Fruit fly (Drosophila melanogaster) whole organism, prepupa: Measurements from ENCODE around the gene CG6028.

Experiments
- Blimp-1 ChIP-seq: fragments of 200-800 bp; sonication (Bioruptor generic); optimal IDR thresholded peaks from 3 replicates; lab custom pipeline; 2017; ENCODE audit warnings: missing biosample characterization, missing genetic modification characterization, mild to moderate bottlenecking, moderate library complexity, missing genetic modification reagents
- CG10631 ChIP-seq: fragments of 200-800 bp; sonication (Bioruptor generic); optimal IDR thresholded peaks from 2 replicates; lab custom pipeline; 2016; ENCODE audit warnings: missing biosample characterization, missing genetic modification characterization
- CG11902 ChIP-seq: fragments of 200-800 bp; sonication (Bioruptor generic); optimal IDR thresholded peaks from 3 replicates; lab custom pipeline; 2016; ENCODE audit warnings: missing biosample characterization, missing genetic modification characterization
- CG3032 ChIP-seq: fragments of 200-800 bp; optimal IDR thresholded peaks from 2 replicates; lab custom pipeline; 2019; ENCODE audit warnings: missing biosample characterization, mild to moderate bottlenecking, missing genetic modification characterization, moderate library complexity
- CG31627 ChIP-seq: fragments of 200-800 bp; sonication (Bioruptor generic); optimal IDR thresholded peaks from 3 replicates; lab custom pipeline; 2016; ENCODE audit warnings: missing biosample characterization, missing genetic modification characterization
- CG34406 ChIP-seq: fragments of 200-800 bp; sonication (Bioruptor generic); optimal IDR thresholded peaks from 3 replicates; lab custom pipeline; 2016; ENCODE audit warnings: missing biosample characterization, missing genetic modification characterization
- CG3919 ChIP-seq: fragments of 200-800 bp; sonication (Bioruptor generic); optimal IDR thresholded peaks from 3 replicates; lab custom pipeline; 2016; ENCODE audit warnings: missing biosample characterization, missing genetic modification characterization
- CG6163 ChIP-seq: fragments of 200-800 bp; sonication (Bioruptor generic); IDR thresholded peaks from 3 replicates; pipeline ENCODE4 v1.3.6; 2022; ENCODE audit warnings: missing biosample characterization, missing genetic modification characterization
- CG6792 ChIP-seq: fragments of 200-800 bp; sonication (Bioruptor generic); optimal IDR thresholded peaks from 3 replicates; lab custom pipeline; 2016; ENCODE audit warnings: missing biosample characterization, missing genetic modification characterization
- CG6808 ChIP-seq: fragments of 200-800 bp; sonication (Bioruptor generic); optimal IDR thresholded peaks from 3 replicates; lab custom pipeline; 2017; ENCODE audit warnings: missing biosample characterization, missing genetic modification characterization, mild to moderate bottlenecking, moderate library complexity, missing genetic modification reagents
- CG6854 ChIP-seq: fragments of 200-800 bp; sonication (Bioruptor generic); optimal IDR thresholded peaks from 2 replicates; lab custom pipeline; 2017; ENCODE audit warnings: missing biosample characterization, mild to moderate bottlenecking, missing genetic modification characterization
- CG7368 ChIP-seq: fragments of 200-800 bp; sonication (Bioruptor generic); optimal IDR thresholded peaks from 3 replicates; lab custom pipeline; 2016; ENCODE audit warnings: missing biosample characterization, missing genetic modification characterization
- CG8632 ChIP-seq: fragments of 200-800 bp; sonication (Bioruptor generic); optimal IDR thresholded peaks from 3 replicates; lab custom pipeline; 2016; ENCODE audit warnings: missing biosample characterization, missing genetic modification characterization
- CG9139 ChIP-seq: fragments of 200-800 bp; sonication (Bioruptor generic); optimal IDR thresholded peaks from 3 replicates; lab custom pipeline; 2017; ENCODE audit warnings: missing biosample characterization, mild to moderate bottlenecking, missing genetic modification characterization
- Eip75B ChIP-seq: fragments of 200-800 bp; sonication (Bioruptor generic); optimal IDR thresholded peaks from 3 replicates; lab custom pipeline; 2016; ENCODE audit warnings: missing biosample characterization, missing genetic modification characterization
- Eip78C ChIP-seq: fragments of 200-800 bp; sonication (Bioruptor generic); peaks from one replicate; lab custom pipeline; 2016; ENCODE audit warnings: missing biosample characterization, missing genetic modification characterization
- Eip93F ChIP-seq: fragments of 200-800 bp; sonication (Bioruptor generic); optimal IDR thresholded peaks from 2 replicates; lab custom pipeline; 2016; ENCODE audit warnings: missing biosample characterization, mild to moderate bottlenecking, missing genetic modification characterization
- Ets21C ChIP-seq: fragments of 200-800 bp; sonication (Bioruptor generic); optimal IDR thresholded peaks from 3 replicates; lab custom pipeline; 2016; ENCODE audit warnings: missing biosample characterization, missing genetic modification characterization
- Ets96B ChIP-seq: fragments of 200-800 bp; optimal IDR thresholded peaks from 2 replicates; lab custom pipeline; 2019; ENCODE audit warnings: missing biosample characterization, mild to moderate bottlenecking, missing genetic modification characterization, moderate library complexity
- Hr38 ChIP-seq: sonication (Bioruptor generic); optimal IDR thresholded peaks from 2 replicates; lab custom pipeline; 2016; ENCODE audit warnings: missing biosample characterization, missing genetic modification characterization
- Hr39 ChIP-seq: fragments of 200-800 bp; sonication (Bioruptor generic); optimal IDR thresholded peaks from 2 replicates; lab custom pipeline; 2016; ENCODE audit warnings: missing biosample characterization, missing genetic modification characterization
- Hr4 ChIP-seq: fragments of 200-800 bp; sonication (Bioruptor generic); optimal IDR thresholded peaks from 3 replicates; lab custom pipeline; 2016; ENCODE audit warnings: missing biosample characterization, missing genetic modification characterization
- Met ChIP-seq: fragments of 200-800 bp; sonication (Bioruptor generic); optimal IDR thresholded peaks from 3 replicates; lab custom pipeline; 2016; ENCODE audit warnings: missing biosample characterization, missing genetic modification characterization
- OdsH ChIP-seq: fragments of 200-800 bp; sonication (Bioruptor generic); optimal IDR thresholded peaks from 3 replicates; lab custom pipeline; 2016; ENCODE audit warnings: missing biosample characterization, missing genetic modification characterization
- Sox14 ChIP-seq: fragments of 200-800 bp; sonication (Bioruptor generic); optimal IDR thresholded peaks from 3 replicates; lab custom pipeline; 2016; ENCODE audit warnings: missing biosample characterization, missing genetic modification characterization
- Sox15 ChIP-seq: fragments of 200-800 bp; sonication (Bioruptor generic); optimal IDR thresholded peaks from 3 replicates; lab custom pipeline; 2016; ENCODE audit warnings: missing biosample characterization, missing genetic modification characterization
- achi ChIP-seq: fragments of 200-800 bp; sonication (Bioruptor generic); optimal IDR thresholded peaks from 3 replicates; lab custom pipeline; 2016; ENCODE audit warnings: missing biosample characterization, missing genetic modification characterization
- acj6 ChIP-seq: fragments of 200-800 bp; sonication (Bioruptor generic); optimal IDR thresholded peaks from 3 replicates; lab custom pipeline; 2016; ENCODE audit warnings: missing biosample characterization, missing genetic modification characterization
- cyc ChIP-seq: fragments of 200-800 bp; sonication (Bioruptor generic); optimal IDR thresholded peaks from 3 replicates; lab custom pipeline; 2016; ENCODE audit warnings: missing biosample characterization, missing genetic modification characterization
- dac ChIP-seq: fragments of 200-800 bp; sonication (Bioruptor generic); optimal IDR thresholded peaks from 2 replicates; lab custom pipeline; 2017; ENCODE audit warnings: missing biosample characterization, mild to moderate bottlenecking, missing genetic modification characterization
- dsx ChIP-seq: fragments of 200-800 bp; optimal IDR thresholded peaks from 3 replicates; lab custom pipeline; 2019; ENCODE audit warnings: missing biosample characterization, mild to moderate bottlenecking, missing genetic modification characterization, moderate library complexity; ENCODE audit not compliant: poor library complexity, severe bottlenecking
- eg ChIP-seq: fragments of 200-800 bp; sonication (Bioruptor generic); IDR thresholded peaks from 3 replicates; pipeline ENCODE4 v1.3.6; 2022; ENCODE audit warnings: missing biosample characterization, missing genetic modification characterization
- esn ChIP-seq: fragments of 200-800 bp; sonication (Bioruptor generic); optimal IDR thresholded peaks from 2 replicates; lab custom pipeline; 2016; ENCODE audit warnings: missing biosample characterization, mild to moderate bottlenecking, missing genetic modification characterization, moderate library complexity
- fd59A ChIP-seq: fragments of 200-800 bp; sonication (Bioruptor generic); optimal IDR thresholded peaks from 2 replicates; lab custom pipeline; 2017; ENCODE audit warnings: missing biosample characterization, mild to moderate bottlenecking, missing genetic modification characterization, missing genetic modification reagents
- fd85E ChIP-seq: fragments of 200-800 bp; sonication (Bioruptor generic); optimal IDR thresholded peaks from 3 replicates; lab custom pipeline; 2016; ENCODE audit warnings: missing biosample characterization, missing genetic modification characterization
- fkh ChIP-seq: fragments of 200-800 bp; sonication (Bioruptor generic); optimal IDR thresholded peaks from 3 replicates; lab custom pipeline; 2017; ENCODE audit warnings: missing biosample characterization, mild to moderate bottlenecking, missing genetic modification characterization, moderate library complexity
- lz ChIP-seq: fragments of 200-800 bp; sonication (Bioruptor generic); optimal IDR thresholded peaks from 3 replicates; lab custom pipeline; 2016; ENCODE audit warnings: missing biosample characterization, missing genetic modification characterization
- salr ChIP-seq, 2 experiments: fragments of 200-800 bp; sonication (Bioruptor generic); optimal IDR thresholded peaks; 3 replicates each; lab custom pipeline; 2016 to 2018; ENCODE audit warnings: missing biosample characterization in 2 of 2, missing genetic modification characterization in 2 of 2, mild to moderate bottlenecking in 1 of 2
- spab ChIP-seq: fragments of 200-800 bp; sonication (Bioruptor generic); optimal IDR thresholded peaks from 2 replicates; lab custom pipeline; 2017; ENCODE audit warnings: missing biosample characterization, mild to moderate bottlenecking, missing genetic modification characterization, missing genetic modification reagents
- ss ChIP-seq, 2 experiments: fragments of 200-800 bp; sonication (Bioruptor generic); optimal IDR thresholded peaks; 2 replicates in 1 of 2; 3 replicates in 1 of 2; lab custom pipeline; 2017 to 2018; ENCODE audit warnings: mild to moderate bottlenecking in 2 of 2, missing biosample characterization in 2 of 2, missing genetic modification characterization in 2 of 2, moderate library complexity in 1 of 2
- svp ChIP-seq: fragments of 200-800 bp; sonication (Bioruptor generic); peaks from one replicate; lab custom pipeline; 2016; ENCODE audit warnings: missing biosample characterization, missing genetic modification characterization
- topi ChIP-seq: fragments of 200-800 bp; sonication (Bioruptor generic); optimal IDR thresholded peaks from 3 replicates; lab custom pipeline; 2016; ENCODE audit warnings: missing biosample characterization, missing genetic modification characterization
- vri ChIP-seq: fragments of 200-800 bp; sonication (Bioruptor generic); optimal IDR thresholded peaks from 3 replicates; lab custom pipeline; 2016; ENCODE audit warnings: missing biosample characterization, mild to moderate bottlenecking, missing genetic modification characterization

CG6028 gene

dm6 chr3R:22026922-22027742, 1.8 kb upstream of the CG6028 start, which contains the start of the genes Cchl and ND-42 (continued):
- no peak for TF ChIP-seq CG9139 (GFP tag; lab: Kevin White, UChicago)
- TF ChIP-seq Eip93F (GFP tag; lab: Kevin White, UChicago): no peak
- no peak for TF ChIP-seq spab
- TF ChIP-seq CG6163 (GFP tag; lab: Robert Waterston, UW): peak; percentile 74; the same call in 2 of the 3 replicates
- TF ChIP-seq Ets21C: peak; percentile 57
- peak; percentile 75 for TF ChIP-seq CG8632 (GFP tag; lab: Kevin White, UChicago)
- TF ChIP-seq fd85E (GFP tag; lab: Kevin White, UChicago): no peak
- TF ChIP-seq Met: no peak
- peak; percentile 16 for TF ChIP-seq CG6854 (GFP tag; lab: Kevin White, UChicago)
- TF ChIP-seq CG34406 (GFP tag; lab: Kevin White, UChicago): peak; percentile 80

- TF ChIP-seq CG11902 (GFP tag; lab: Kevin White, UChicago) (peak; percentile 13), CG34406 (GFP tag; lab: Kevin White, UChicago) (no peak), CG6792 (GFP tag; lab: Kevin White, UChicago) (peak; percentile 2), salr (GFP tag; optimal IDR thresholded peaks at IDR 0.05; lab: Kevin White, UChicago) (no peak), CG10631 (GFP tag; lab: Kevin White, UChicago) (peak; percentile 70), achi (peak; percentile 38), CG6163 (GFP tag; lab: Robert Waterston, UW) (peak; percentile 28; the same call in 1 of the 3 replicates), CG6808 (GFP tag; lab: Kevin White, UChicago) (peak; percentile 20), spab (no peak), ss (GFP tag; optimal IDR thresholded peaks at IDR 0.05; lab: Kevin White, UChicago) (peak in 1 of 2 experiments; percentile 15), OdsH (GFP tag; lab: Kevin White, UChicago) (peak; percentile 50), CG3032 (peak; percentile 49), Eip93F (GFP tag; lab: Kevin White, UChicago) (no peak), Blimp-1 (GFP tag; lab: Kevin White, UChicago) (no peak), eg (no peak), cyc (GFP tag; lab: Kevin White, UChicago) (peak; percentile 53), Hr38 (no peak), fd85E (GFP tag; lab: Kevin White, UChicago) (no peak), Ets21C (peak; percentile 6), Hr39 (GFP tag; lab: Kevin White, UChicago) (peak; percentile 66), Eip75B (GFP tag; lab: Kevin White, UChicago) (peak; percentile 47), lz (GFP tag; lab: Kevin White, UChicago) (peak; percentile 53), CG7368 (no peak), Sox14 (peak; percentile 36), dsx (no peak), fd59A (GFP tag; lab: Kevin White, UChicago) (no peak), Ets96B (tag; lab: Kevin White, UChicago) (peak; percentile 23), svp (GFP tag; lab: Kevin White, UChicago) (peak; percentile 92), CG31627 (GFP tag; lab: Kevin White, UChicago) (peak; percentile 68), acj6 (peak; percentile 38), Sox15 (GFP tag; lab: Kevin White, UChicago) (peak; percentile 51), Eip78C (peak; percentile 69), Hr4 (no peak), vri (GFP tag; lab: Kevin White, UChicago) (peak; percentile 57), fkh (GFP tag; lab: Kevin White, UChicago) (no peak), topi (GFP tag; lab: Kevin White, UChicago) (peak; percentile 39), CG3919 (GFP tag; lab: Kevin White, UChicago) (peak; percentile 37), dac (GFP tag; lab: Kevin White, UChicago) (peak; percentile 3), esn (GFP tag; lab: Kevin White, UChicago) (peak; percentile 63)
- TF ChIP-seq, all 60 proteins: peak for 26
These were observed 2.2 kb downstream of the CG6028 start, which contains the start of the genes Mitofilin and mRpL35 for dm6 chr3R:22023041-22023626. Mitofilin (minus strand) TSS chr3R:22023335. mRpL35 (plus strand) TSS chr3R:22023527.
